Worm (Caenorhabditis elegans): ENCODE data around the gene lec-11.

DNA sequence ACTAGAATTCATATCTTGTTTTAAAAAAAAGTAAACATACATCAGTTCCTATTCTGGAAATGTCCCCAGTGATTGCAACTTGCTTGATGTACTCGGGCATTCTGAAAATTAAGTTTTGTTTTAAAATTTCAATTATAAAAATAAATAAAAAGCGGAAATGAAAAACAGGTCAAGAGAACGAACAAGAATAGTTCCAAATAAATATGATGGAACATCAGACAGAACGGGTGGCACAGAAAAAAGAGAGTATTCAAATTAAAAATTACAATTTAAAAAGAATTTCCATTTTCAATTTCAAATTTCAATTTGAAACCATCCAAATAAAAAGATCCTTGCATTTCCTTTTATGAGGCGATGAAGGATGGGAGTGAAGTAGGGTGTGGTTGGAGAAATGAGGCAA is 31.3 kb upstream of the lec-11 start, which contains the start of gene C01B10.3:
- TF ChIP-seq snpc-4 (tag; optimal IDR thresholded peaks at IDR 0.05) (no peak), nhr-237 (tag; optimal IDR thresholded peaks at IDR 0.05) (no peak), tbx-2 (tag; optimal IDR thresholded peaks at IDR 0.05) (no peak)
